Worm (Caenorhabditis elegans) whole organism, midembryonic: ENCODE measurements around the gene emb-1.

Experiments
- T22C8.4 ChIP-seq: fragments of 200-800 bp; sonication (Bioruptor generic); IDR thresholded peaks from 2 replicates; pipeline ENCODE4 v1.3.6; 2022; ENCODE audit warnings: missing genetic modification characterization, missing compliant biosample characterization
- cog-1 ChIP-seq: sonication (generic microtip); optimal IDR thresholded peaks from 2 replicates; lab custom pipeline; 2016; ENCODE audit warnings: missing genetic modification characterization, missing compliant biosample characterization
- flt-1 ChIP-seq: fragments of 200-800 bp; sonication (Bioruptor generic); IDR thresholded peaks from 2 replicates; pipeline ENCODE4 v1.3.6; 2022; ENCODE audit warnings: missing genetic modification characterization, missing compliant biosample characterization
- klf-2 ChIP-seq: fragments of 200-800 bp; sonication (Bioruptor generic); conservative IDR thresholded peaks from 2 replicates; pipeline ENCODE4 v1.3.6; 2022; ENCODE audit warnings: missing genetic modification reagents, missing genetic modification characterization, missing compliant biosample characterization
- med-1 ChIP-seq: sonication (generic microtip); optimal IDR thresholded peaks from 2 replicates; lab custom pipeline; 2017; ENCODE audit warnings: missing genetic modification characterization, mild to moderate bottlenecking, missing compliant biosample characterization, antibody characterized with exemption, missing genetic modification reagents; ENCODE audit not compliant: insufficient read depth
- ref-1 ChIP-seq: fragments of 200-800 bp; sonication (Bioruptor generic); conservative IDR thresholded peaks from 2 replicates; pipeline ENCODE4 v1.3.6; 2022; ENCODE audit warnings: missing genetic modification reagents, missing genetic modification characterization, missing compliant biosample characterization
- tab-1 ChIP-seq: fragments of 200-800 bp; sonication (Bioruptor generic); IDR thresholded peaks from 2 replicates; pipeline ENCODE4 v1.3.6; 2022; ENCODE audit warnings: missing genetic modification characterization, missing compliant biosample characterization
- ztf-23 ChIP-seq: fragments of 200-800 bp; sonication (Bioruptor generic); IDR thresholded peaks from 2 replicates; pipeline ENCODE4 v1.3.6; 2022; ENCODE audit warnings: missing genetic modification reagents, missing genetic modification characterization, missing compliant biosample characterization
- ztf-29 ChIP-seq: fragments of 200-800 bp; sonication (Bioruptor generic); IDR thresholded peaks from 2 replicates; pipeline ENCODE4 v1.3.6; 2022; ENCODE audit warnings: missing genetic modification reagents, missing genetic modification characterization, missing compliant biosample characterization

emb-1 gene

DNA sequence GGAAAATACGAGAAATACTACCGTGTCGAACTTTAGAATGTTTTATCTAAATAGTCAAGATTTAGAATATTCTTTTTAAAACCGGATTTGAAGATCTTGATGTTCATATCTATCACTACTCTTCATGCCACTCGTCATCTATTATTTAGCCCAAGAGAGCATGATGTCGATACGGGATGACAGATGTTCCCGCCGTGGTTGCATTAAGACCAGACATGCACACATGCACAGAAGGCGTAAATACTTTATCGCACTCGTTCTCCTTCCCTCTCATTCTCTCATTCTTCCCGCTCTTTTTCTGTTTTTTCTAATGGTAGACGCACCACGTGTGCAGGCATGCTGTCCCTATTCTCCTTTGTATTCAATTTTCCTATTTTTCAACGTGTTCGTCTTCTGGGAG lies 10.1 kb downstream of the emb-1 start:
- no peak for TF ChIP-seq klf-2
- TF ChIP-seq tab-1 (GFP tag; lab: Robert Waterston, UW) = no peak
- TF ChIP-seq flt-1 = no peak
- TF ChIP-seq T22C8.4 (GFP tag; lab: Robert Waterston, UW) = no peak
- no peak for TF ChIP-seq cog-1 (tag; lab: Kevin White, UChicago)
- no peak for TF ChIP-seq ref-1 (GFP tag; lab: Robert Waterston, UW)
- no peak for TF ChIP-seq ztf-29
- TF ChIP-seq ztf-23 (GFP tag; lab: Robert Waterston, UW) = no peak
- no peak for TF ChIP-seq med-1 (GFP tag; lab: Kevin White, UChicago)

DNA sequence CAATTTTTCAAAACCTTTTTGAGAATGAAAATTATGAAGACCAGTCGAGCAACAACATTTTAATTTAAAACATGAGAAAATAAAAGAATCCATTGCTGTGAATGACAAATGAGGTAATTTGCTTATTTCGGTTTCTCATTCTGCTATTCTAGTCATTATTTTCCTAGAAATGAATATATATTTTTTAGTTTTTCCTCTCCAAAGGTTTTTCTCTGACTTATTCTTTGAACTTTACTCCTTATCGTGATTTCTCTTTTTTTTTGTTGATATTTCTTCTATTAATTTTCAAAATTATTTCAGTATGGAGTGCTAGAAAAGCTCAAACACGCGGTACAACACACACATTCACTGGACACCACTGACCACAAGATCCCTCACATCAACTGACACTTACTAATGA lies 12.4 kb downstream of the emb-1 start, which contains the start of gene pup-2:
pup-2 (plus strand) TSS at position 301 of the 400 bp plus-strand sequence.
- no peak for TF ChIP-seq med-1 (GFP tag; lab: Kevin White, UChicago)
- TF ChIP-seq klf-2 = no peak
- TF ChIP-seq cog-1 (tag; lab: Kevin White, UChicago) = no peak
- TF ChIP-seq ztf-23 (GFP tag; lab: Robert Waterston, UW) = no peak
- no peak for TF ChIP-seq tab-1 (GFP tag; lab: Robert Waterston, UW)
- TF ChIP-seq ref-1 (GFP tag; lab: Robert Waterston, UW) = no peak

DNA sequence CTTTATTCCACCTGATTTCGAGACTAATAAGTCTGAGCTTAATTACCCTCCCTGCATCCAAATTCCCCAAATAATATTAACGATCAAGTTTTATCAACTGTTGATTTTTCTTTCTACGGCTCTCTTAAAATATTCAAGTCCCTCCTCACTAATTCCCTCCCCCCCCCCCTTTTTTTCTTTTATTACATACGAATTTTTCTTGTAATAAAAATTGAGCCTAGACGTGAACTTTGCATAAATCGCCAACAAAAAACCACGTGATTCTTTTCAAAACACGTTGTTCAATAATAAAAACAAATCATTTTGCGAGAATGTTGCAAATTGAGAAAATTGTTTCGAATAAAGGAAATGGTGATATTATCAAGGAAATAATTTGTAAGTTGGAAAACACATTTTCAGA lies 15.2 kb downstream of the emb-1 start, which contains the start of gene K10D2.8:
K10D2.8 (plus strand) TSS at position 301 of the 400 bp plus-strand sequence.
- TF ChIP-seq flt-1 (no peak), cog-1 (tag; lab: Kevin White, UChicago) (no peak), ref-1 (GFP tag; lab: Robert Waterston, UW) (no peak), ztf-23 (GFP tag; lab: Robert Waterston, UW) (no peak), T22C8.4 (GFP tag; lab: Robert Waterston, UW) (no peak), ztf-29 (no peak), klf-2 (no peak), med-1 (GFP tag; lab: Kevin White, UChicago) (no peak), tab-1 (GFP tag; lab: Robert Waterston, UW) (no peak)

DNA sequence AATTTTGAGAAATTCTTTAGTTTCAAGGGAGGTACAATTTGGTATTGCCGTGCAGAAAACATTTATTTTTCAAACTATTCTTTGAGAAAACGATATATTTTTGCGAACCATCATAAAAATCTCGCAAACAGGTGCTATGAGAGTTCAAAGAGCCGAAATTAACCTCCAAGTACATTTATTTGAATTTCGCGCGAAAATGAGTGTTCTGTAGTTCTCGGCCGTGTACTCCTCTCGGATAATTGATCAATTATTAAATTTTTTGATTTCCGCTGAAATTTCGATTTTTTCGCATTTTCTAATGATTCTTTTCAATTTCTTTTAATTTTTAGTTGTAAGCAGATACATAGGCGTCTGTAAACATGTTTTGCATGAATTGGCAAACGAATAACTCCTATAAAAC lies 16.9 kb downstream of the emb-1 start:
- TF ChIP-seq flt-1 (peak; percentile 37; the same call in 1 of the 2 replicates), med-1 (GFP tag; lab: Kevin White, UChicago) (no peak), cog-1 (tag; lab: Kevin White, UChicago) (no peak), ztf-29 (no peak)

DNA sequence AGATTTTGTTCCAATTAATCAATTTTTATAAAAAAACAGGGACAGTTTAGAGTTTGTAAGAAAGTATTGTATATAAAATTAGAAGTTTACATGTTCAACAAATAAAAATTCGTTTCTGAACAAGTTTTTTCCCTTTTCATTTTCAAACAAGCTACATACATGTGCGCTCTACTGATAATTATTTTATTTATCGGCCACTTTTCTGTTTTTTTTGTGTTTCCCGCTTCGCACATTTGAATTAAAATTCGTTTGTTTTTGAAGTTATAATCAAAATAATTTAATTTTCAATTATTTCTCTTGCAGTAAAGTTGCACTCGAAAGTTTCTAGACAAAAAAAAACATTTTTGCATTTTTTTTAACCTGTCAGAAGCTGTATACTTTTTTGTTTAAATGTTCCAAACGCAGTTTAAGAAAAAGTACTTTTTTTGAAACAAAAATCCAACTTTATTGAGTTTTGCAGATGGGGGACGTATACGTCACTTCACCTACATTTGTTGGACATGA lies 17.5 kb downstream of the emb-1 start, which contains the start of gene hira-1:
hira-1 (plus strand) TSS at position 454 of the 504 bp plus-strand sequence.
- TF ChIP-seq med-1 (GFP tag; lab: Kevin White, UChicago) (no peak), flt-1 (no peak), tab-1 (GFP tag; lab: Robert Waterston, UW) (no peak), klf-2 (no peak), ref-1 (GFP tag; lab: Robert Waterston, UW) (no peak), T22C8.4 (GFP tag; lab: Robert Waterston, UW) (no peak)

DNA sequence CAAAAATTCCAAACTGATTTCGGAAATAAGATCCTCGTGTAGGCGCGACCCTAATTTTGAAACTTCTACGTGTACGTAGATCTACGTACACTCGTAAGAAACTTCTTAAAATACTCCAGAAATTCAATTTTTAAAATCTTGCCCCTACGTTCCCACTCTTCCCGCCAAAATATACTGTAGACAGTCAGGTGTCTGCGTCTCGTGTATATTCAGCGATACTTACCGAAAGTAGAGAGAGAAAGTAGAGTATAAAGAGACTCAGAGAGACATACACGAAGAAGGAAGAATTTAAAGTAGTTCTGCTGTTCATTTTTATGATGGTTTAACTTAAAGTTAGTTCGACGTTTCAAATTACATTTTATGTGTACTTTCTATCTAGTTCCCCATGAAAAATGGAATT lies 20.0 kb downstream of the emb-1 start:
- TF ChIP-seq ref-1 (GFP tag; lab: Robert Waterston, UW) (no peak), tab-1 (GFP tag; lab: Robert Waterston, UW) (no peak), klf-2 (no peak), ztf-23 (GFP tag; lab: Robert Waterston, UW) (no peak), med-1 (GFP tag; lab: Kevin White, UChicago) (no peak), T22C8.4 (GFP tag; lab: Robert Waterston, UW) (no peak), cog-1 (tag; lab: Kevin White, UChicago) (no peak), flt-1 (no peak), ztf-29 (no peak)

DNA sequence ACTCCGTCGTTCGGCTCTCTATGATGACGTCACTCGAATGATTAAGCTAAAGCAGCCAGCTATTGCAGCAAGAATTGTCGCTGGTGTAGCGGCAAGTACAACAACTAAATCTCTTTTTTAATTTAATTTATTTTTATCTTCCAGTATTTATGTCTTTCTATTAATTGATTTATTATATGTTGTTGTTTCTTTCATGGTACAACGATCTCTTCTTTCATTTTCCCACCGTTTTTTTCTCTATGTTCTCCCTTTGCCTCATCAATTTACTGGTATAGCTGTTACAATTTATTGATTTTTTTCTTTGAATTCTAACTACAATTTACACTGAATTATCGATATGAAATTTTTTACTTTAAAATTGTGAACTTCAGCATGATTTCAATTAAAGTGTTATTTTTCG lies 22.5 kb downstream of the emb-1 start, which contains the start of gene moc-6:
moc-6 (plus strand) TSS at position 301 of the 400 bp plus-strand sequence.
- TF ChIP-seq T22C8.4 (GFP tag; lab: Robert Waterston, UW) (0 out of 2 replicates have a peak, but pooled peaks have one; percentile 23), flt-1 (no peak)

DNA sequence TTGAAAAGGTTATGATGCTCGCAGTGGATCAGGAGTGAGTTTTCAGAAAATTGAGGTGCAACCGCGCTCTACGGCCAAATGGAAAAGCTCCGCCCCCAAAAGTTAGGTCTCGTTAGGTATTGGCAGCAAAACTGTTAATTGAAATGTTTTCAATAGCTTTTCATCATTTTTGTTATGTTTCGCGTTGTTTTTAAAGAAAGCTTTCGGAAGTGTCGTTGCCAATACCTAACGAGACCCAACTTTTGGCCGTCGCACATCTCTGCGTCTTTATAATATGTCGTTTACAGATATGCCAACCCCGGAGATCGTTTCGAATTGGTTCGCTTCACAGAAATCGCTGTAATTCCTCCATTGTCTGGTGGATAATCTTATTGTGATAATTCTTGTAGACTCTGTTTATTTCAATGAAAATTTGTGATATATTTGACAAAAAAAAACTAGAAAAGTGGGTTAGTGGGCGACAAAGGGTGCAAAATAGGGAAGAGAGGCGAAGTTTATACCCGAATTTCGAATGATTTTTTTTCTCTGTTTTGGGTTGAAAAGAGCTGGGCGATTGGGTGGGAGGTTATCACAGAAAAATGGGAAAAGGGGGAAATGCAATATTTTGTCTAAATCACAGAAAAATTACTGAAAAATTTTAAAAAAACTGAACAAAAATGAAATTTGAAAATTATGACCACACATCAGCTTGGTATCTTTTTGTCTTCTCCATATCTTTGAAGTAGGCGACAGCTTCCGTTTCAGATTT lies 23.2 kb downstream of the emb-1 start:
- no peak for TF ChIP-seq T22C8.4 (GFP tag; lab: Robert Waterston, UW)
- no peak for TF ChIP-seq ref-1 (GFP tag; lab: Robert Waterston, UW)
- no peak for TF ChIP-seq klf-2
- TF ChIP-seq ztf-23 (GFP tag; lab: Robert Waterston, UW) = no peak
- no peak for TF ChIP-seq med-1 (GFP tag; lab: Kevin White, UChicago)
- no peak for TF ChIP-seq ztf-29
- no peak for TF ChIP-seq flt-1
- TF ChIP-seq cog-1 (tag; lab: Kevin White, UChicago) = no peak
- no peak for TF ChIP-seq tab-1 (GFP tag; lab: Robert Waterston, UW)

DNA sequence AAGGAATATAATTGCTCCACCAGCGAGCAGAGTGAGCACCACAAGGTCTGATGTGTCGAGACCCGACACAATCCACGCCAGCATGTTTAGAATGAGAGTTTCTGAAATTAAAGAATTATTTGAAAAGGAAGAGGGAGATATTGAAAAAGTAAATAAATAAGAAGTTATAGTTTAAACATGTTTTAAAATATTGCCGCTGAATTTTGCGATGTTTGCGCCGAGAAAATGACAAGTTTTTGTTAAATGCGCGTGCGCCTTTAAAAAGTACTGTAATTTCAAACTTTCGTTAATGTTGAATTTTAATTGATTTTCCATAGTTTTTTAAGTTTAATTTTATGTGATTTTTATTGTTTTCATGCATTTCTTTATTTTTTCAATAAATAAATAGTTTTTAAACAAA lies 26.3 kb downstream of the emb-1 start, which contains the start of gene emb-8:
emb-8 (minus strand) TSS at position 101 of the 400 bp plus-strand sequence.
- TF ChIP-seq med-1 (GFP tag; lab: Kevin White, UChicago) (no peak), klf-2 (no peak), cog-1 (tag; lab: Kevin White, UChicago) (no peak), ztf-23 (GFP tag; lab: Robert Waterston, UW) (no peak), T22C8.4 (GFP tag; lab: Robert Waterston, UW) (no peak), ztf-29 (no peak), tab-1 (GFP tag; lab: Robert Waterston, UW) (no peak), flt-1 (no peak), ref-1 (GFP tag; lab: Robert Waterston, UW) (no peak)
